Worm (Caenorhabditis elegans) whole organism, L4/young adult: Measurements from ENCODE around the gene dsl-7.

Experiments used
- W03F9.2 ChIP-seq: fragments of 150-350 bp; optimal IDR thresholded peaks from 2 replicates; lab custom pipeline; 2014; ENCODE audit warnings: missing biosample characterization, missing genetic modification characterization
- him-1 ChIP-seq: sonication (generic microtip); optimal IDR thresholded peaks from 2 replicates; lab custom pipeline; 2016; ENCODE audit warnings: missing genotype, missing genetic modification reagents, missing genetic modification characterization, missing compliant biosample characterization

- TF ChIP-seq W03F9.2 (no peak), him-1 (tag; lab: Kevin White, UChicago) (no peak)
Measured at ce11 chrV:13000068-13000467, 7.1 kb downstream of the dsl-7 start.
